Fruit fly (Drosophila melanogaster) whole organism, larva: ENCODE measurements around the gene CG10185.

Experiments
- noc ChIP-seq: fragments of 200-800 bp; sonication (Bioruptor generic); optimal IDR thresholded peaks from 3 replicates; lab custom pipeline; 2019; ENCODE audit warnings: missing biosample characterization, mild to moderate bottlenecking, missing genetic modification characterization, moderate library complexity

Gene CG10185

dm6 chr3R:16030445-16030844, 36.9 kb downstream of the CG10185 start:
- no peak for TF ChIP-seq noc

- no peak for TF ChIP-seq noc
These were observed 37.8 kb downstream of the CG10185 start for dm6 chr3R:16029584-16029983.

dm6 chr3R:16028651-16029050, 38.7 kb downstream of the CG10185 start:
- no peak for TF ChIP-seq noc

dm6 chr3R:16025587-16026223, 41.7 kb downstream of the CG10185 start, which contains the start of gene pnr:
TSS of gene pnr (plus strand) at chr3R:16026079.
- TF ChIP-seq noc = no peak

dm6 chr3R:16024110-16024509, 43.3 kb downstream of the CG10185 start:
- TF ChIP-seq noc = no peak

dm6 chr3R:16023627-16024026, 43.8 kb downstream of the CG10185 start:
- TF ChIP-seq noc = no peak

dm6 chr3R:16022005-16022404, 45.4 kb downstream of the CG10185 start:
- no peak for TF ChIP-seq noc

dm6 chr3R:16014573-16014972, 52.8 kb downstream of the CG10185 start:
- no peak for TF ChIP-seq noc

dm6 chr3R:16013580-16013979, 53.8 kb downstream of the CG10185 start:
- TF ChIP-seq noc = no peak

dm6 chr3R:16011698-16012332, 55.6 kb downstream of the CG10185 start:
- TF ChIP-seq noc = peak; percentile 54
